Worm (Caenorhabditis elegans): ENCODE data around the gene ule-5.

DNA sequence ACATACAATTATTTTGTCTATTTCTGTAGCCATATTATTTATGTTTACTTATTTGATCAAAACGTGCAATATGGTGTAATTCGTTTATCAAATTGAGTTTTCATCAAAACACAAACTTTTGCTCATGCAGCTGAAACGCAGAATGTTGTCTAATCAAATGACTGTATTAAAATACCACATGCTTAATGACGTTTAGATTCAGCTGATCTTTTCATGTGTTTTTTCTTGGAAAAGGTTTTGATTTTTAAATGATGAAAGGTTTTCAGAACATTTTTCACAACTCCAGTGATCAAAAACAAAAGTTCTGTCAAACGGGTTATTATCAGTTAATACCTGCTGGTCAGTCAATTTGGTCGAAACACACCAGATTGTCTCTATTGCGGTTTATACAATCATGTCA lies 7.7 kb upstream of the ule-5 start, which contains the start of gene Y62H9A.1:
- TF ChIP-seq aly-1 (tag; optimal IDR thresholded peaks at IDR 0.05) (no peak), tbx-37 (GFP tag; conservative IDR thresholded peaks at IDR 0.05) (no peak), ets-7 (tag; optimal IDR thresholded peaks at IDR 0.05) (no peak), ama-1 (optimal IDR thresholded peaks at IDR 0.05) (no peak), F13C5.2 (tag; optimal IDR thresholded peaks at IDR 0.05) (no peak), flt-1 (GFP tag; IDR thresholded peaks at IDR 0.05) (no peak), sea-1 (GFP tag; conservative IDR thresholded peaks at IDR 0.05) (no peak)
